Fruit fly (Drosophila melanogaster): ENCODE results near the gene CG12379.
A peak's percentile ranks its signal among the peaks of the same experiment; 100 is the strongest.

dm6 chrX:15745905-15746681 is 12.3 kb upstream of the CG12379 start, which contains the start of the genes CG8944 and CCT6:
- no peak for TF ChIP-seq OdsH (GFP tag; optimal IDR thresholded peaks at IDR 0.05)
- peak; percentile 18 for TF ChIP-seq psq (GFP tag; optimal IDR thresholded peaks at IDR 0.05)
- no peak for TF ChIP-seq Rel (GFP tag; optimal IDR thresholded peaks at IDR 0.05)
- TF ChIP-seq Rel (tag; optimal IDR thresholded peaks at IDR 0.05) = peak; percentile 11
- no peak for TF ChIP-seq GATAd (GFP tag; optimal IDR thresholded peaks at IDR 0.05)
- no peak for TF ChIP-seq ey (GFP tag; optimal IDR thresholded peaks at IDR 0.05)
- peak; percentile 21 for TF ChIP-seq HLH106 (tag; optimal IDR thresholded peaks at IDR 0.05)
- no peak for TF ChIP-seq Abd-B (GFP tag; optimal IDR thresholded peaks at IDR 0.05)
- TF ChIP-seq pan (optimal IDR thresholded peaks at IDR 0.05) = no peak
- no peak for TF ChIP-seq CG32264 (GFP tag; optimal IDR thresholded peaks at IDR 0.05)
- TF ChIP-seq Dfd (GFP tag; optimal IDR thresholded peaks at IDR 0.05) = no peak
- TF ChIP-seq rgr (GFP tag; optimal IDR thresholded peaks at IDR 0.05) = no peak
- TF ChIP-seq sage (GFP tag; optimal IDR thresholded peaks at IDR 0.05) = no peak
- TF ChIP-seq usp (GFP tag; optimal IDR thresholded peaks at IDR 0.05) = no peak
